Fruit fly (Drosophila melanogaster) whole organism, embryonic: ENCODE data around the gene CG12659.
A peak's percentile ranks its signal among the peaks of the same experiment; 100 is the strongest.

Experiments used
- Aef1 ChIP-seq: fragments of 200-800 bp; sonication (Bioruptor generic); IDR thresholded peaks from 3 replicates; pipeline ENCODE4 v1.3.6; 2022; ENCODE audit warnings: missing biosample characterization, missing genetic modification characterization
- C15 ChIP-seq: fragments of 200-800 bp; sonication (Bioruptor generic); IDR thresholded peaks from 3 replicates; pipeline ENCODE4 v1.3.6; 2022; ENCODE audit warnings: missing biosample characterization, missing genetic modification characterization
- CG10274 ChIP-seq: fragments of 200-800 bp; sonication (Bioruptor generic); optimal IDR thresholded peaks from 3 replicates; lab custom pipeline; 2017; ENCODE audit warnings: missing biosample characterization, mild to moderate bottlenecking, missing genetic modification characterization
- CG10431 ChIP-seq: fragments of 200-800 bp; sonication (Bioruptor generic); optimal IDR thresholded peaks from 3 replicates; lab custom pipeline; 2018; ENCODE audit warnings: missing biosample characterization, mild to moderate bottlenecking, missing genetic modification characterization
- CG11695 ChIP-seq: fragments of 200-800 bp; sonication (Bioruptor generic); IDR thresholded peaks from 3 replicates; pipeline ENCODE4 v1.3.6; 2022; ENCODE audit warnings: missing biosample characterization, missing genetic modification characterization
- CG12391 ChIP-seq: fragments of 200-800 bp; sonication (Bioruptor generic); optimal IDR thresholded peaks from 3 replicates; lab custom pipeline; 2018; ENCODE audit warnings: missing biosample characterization, mild to moderate bottlenecking, missing genetic modification characterization, moderate library complexity
- CG12942 ChIP-seq: fragments of 200-800 bp; sonication (Bioruptor generic); optimal IDR thresholded peaks from 3 replicates; lab custom pipeline; 2016; ENCODE audit warnings: missing biosample characterization, missing genetic modification characterization
- CG13123 ChIP-seq: fragments of 200-800 bp; sonication (Bioruptor generic); optimal IDR thresholded peaks from 2 replicates; lab custom pipeline; 2016; ENCODE audit warnings: missing biosample characterization, missing genetic modification characterization
- CG13296 ChIP-seq: fragments of 200-800 bp; sonication (Bioruptor generic); optimal IDR thresholded peaks from 3 replicates; lab custom pipeline; 2018; ENCODE audit warnings: missing biosample characterization, mild to moderate bottlenecking, missing genetic modification characterization
- CG14014 ChIP-seq: fragments of 200-800 bp; sonication (Bioruptor generic); IDR thresholded peaks from 2 replicates; pipeline ENCODE4 v1.3.6; 2022; ENCODE audit warnings: missing biosample characterization, missing genetic modification characterization
- CG14860 ChIP-seq: fragments of 200-800 bp; sonication (Bioruptor generic); IDR thresholded peaks from 3 replicates; pipeline ENCODE4 v1.3.6; 2022; ENCODE audit warnings: missing biosample characterization, missing genetic modification characterization; ENCODE audit not compliant: partially characterized antibody
- CG15479 ChIP-seq: fragments of 200-800 bp; sonication (Bioruptor generic); optimal IDR thresholded peaks from 3 replicates; lab custom pipeline; 2019; ENCODE audit warnings: missing biosample characterization, mild to moderate bottlenecking, missing genetic modification characterization, moderate library complexity
- CG1647 ChIP-seq: fragments of 200-800 bp; sonication (Bioruptor generic); optimal IDR thresholded peaks from 3 replicates; lab custom pipeline; 2016; ENCODE audit warnings: missing biosample characterization, missing genetic modification characterization
- CG16815 ChIP-seq: fragments of 200-800 bp; sonication (Bioruptor generic); optimal IDR thresholded peaks from 3 replicates; lab custom pipeline; 2017; ENCODE audit warnings: missing biosample characterization, mild to moderate bottlenecking, missing genetic modification characterization
- CG17328 ChIP-seq: fragments of 200-800 bp; sonication (Bioruptor generic); IDR thresholded peaks from 2 replicates; pipeline ENCODE4 v1.3.6; 2022; ENCODE audit warnings: missing biosample characterization, missing genetic modification characterization
- CG18764 ChIP-seq: fragments of 200-800 bp; sonication (Bioruptor generic); optimal IDR thresholded peaks from 3 replicates; lab custom pipeline; 2016; ENCODE audit warnings: missing biosample characterization, missing genetic modification characterization
- CG30020 ChIP-seq: fragments of 200-800 bp; optimal IDR thresholded peaks from 2 replicates; lab custom pipeline; 2019; ENCODE audit warnings: missing biosample characterization, mild to moderate bottlenecking, missing genetic modification characterization, moderate library complexity
- CG32767 ChIP-seq: fragments of 200-800 bp; sonication (Bioruptor generic); IDR thresholded peaks from 2 replicates; pipeline ENCODE4 v1.3.6; 2022; ENCODE audit warnings: missing biosample characterization, missing genetic modification characterization
- CG32772 ChIP-seq: fragments of 200-800 bp; sonication (Bioruptor generic); IDR thresholded peaks from 2 replicates; pipeline ENCODE4 v1.3.6; 2022; ENCODE audit warnings: missing biosample characterization, missing genetic modification characterization
- CG33557 ChIP-seq: fragments of 200-800 bp; sonication (Bioruptor generic); optimal IDR thresholded peaks from 2 replicates; lab custom pipeline; 2019; ENCODE audit warnings: missing biosample characterization, mild to moderate bottlenecking, missing genetic modification characterization, moderate library complexity
- CG34224 ChIP-seq: fragments of 200-800 bp; sonication (Bioruptor generic); IDR thresholded peaks from 3 replicates; pipeline ENCODE4 v1.3.6; 2022; ENCODE audit warnings: missing biosample characterization, missing genetic modification characterization; ENCODE audit not compliant: partially characterized antibody
- CG42726 ChIP-seq: fragments of 200-800 bp; sonication (Bioruptor generic); IDR thresholded peaks from 2 replicates; pipeline ENCODE4 v1.3.6; 2022; ENCODE audit warnings: missing biosample characterization, missing genetic modification characterization; ENCODE audit not compliant: partially characterized antibody
- CG6175 ChIP-seq: fragments of 200-800 bp; sonication (Bioruptor generic); IDR thresholded peaks from 3 replicates; pipeline ENCODE4 v1.3.6; 2022; ENCODE audit warnings: missing biosample characterization, missing genetic modification characterization
- CG7786 ChIP-seq: fragments of 200-800 bp; sonication (Bioruptor generic); optimal IDR thresholded peaks from 2 replicates; lab custom pipeline; 2016; ENCODE audit warnings: missing biosample characterization, missing genetic modification characterization
- CG8924 ChIP-seq: fragments of 200-800 bp; optimal IDR thresholded peaks from 3 replicates; lab custom pipeline; 2019; ENCODE audit warnings: missing biosample characterization, mild to moderate bottlenecking, missing genetic modification characterization, moderate library complexity
- D19A ChIP-seq: fragments of 200-800 bp; optimal IDR thresholded peaks from 3 replicates; lab custom pipeline; 2019; ENCODE audit warnings: missing biosample characterization, mild to moderate bottlenecking, missing genetic modification characterization, moderate library complexity
- Dek ChIP-seq: fragments of 200-800 bp; sonication (Bioruptor generic); optimal IDR thresholded peaks from 3 replicates; lab custom pipeline; 2019; ENCODE audit warnings: missing biosample characterization, mild to moderate bottlenecking, missing genetic modification characterization, moderate library complexity
- Doc2 ChIP-seq: fragments of 200-800 bp; sonication (Bioruptor generic); IDR thresholded peaks from 2 replicates; pipeline ENCODE4 v1.3.6; 2022; ENCODE audit warnings: missing biosample characterization, missing genetic modification characterization
- ERR ChIP-seq: fragments of 200-800 bp; sonication (Bioruptor generic); optimal IDR thresholded peaks from 2 replicates; lab custom pipeline; 2016; ENCODE audit warnings: missing biosample characterization, missing genetic modification characterization
- Fer2 ChIP-seq: fragments of 200-800 bp; sonication (Bioruptor generic); optimal IDR thresholded peaks from 2 replicates; lab custom pipeline; 2018; ENCODE audit warnings: missing biosample characterization, mild to moderate bottlenecking, missing genetic modification characterization, moderate library complexity
- Hr39 ChIP-seq: fragments of >200 bp; optimal IDR thresholded peaks from 2 replicates; lab custom pipeline; 2017
- Nf-YB ChIP-seq: fragments of 200-800 bp; sonication (Bioruptor generic); optimal IDR thresholded peaks from 3 replicates; lab custom pipeline; 2019; ENCODE audit warnings: missing biosample characterization, mild to moderate bottlenecking, missing genetic modification characterization, moderate library complexity
- Opbp ChIP-seq: fragments of 200-800 bp; sonication (Bioruptor generic); IDR thresholded peaks from 3 replicates; pipeline ENCODE4 v1.3.6; 2022; ENCODE audit warnings: missing biosample characterization, missing genetic modification characterization; ENCODE audit not compliant: partially characterized antibody
- Ptx1 ChIP-seq: fragments of 200-800 bp; sonication (Bioruptor generic); IDR thresholded peaks from 2 replicates; pipeline ENCODE4 v1.3.6; 2022; ENCODE audit warnings: missing biosample characterization, missing genetic modification characterization
- Scr ChIP-seq: fragments of 200-800 bp; sonication (Bioruptor generic); IDR thresholded peaks from 2 replicates; pipeline ENCODE4 v1.3.6; 2022; ENCODE audit warnings: missing biosample characterization, missing genetic modification characterization; ENCODE audit not compliant: partially characterized antibody
- Sin3A ChIP-seq: fragments of >200 bp; optimal IDR thresholded peaks from 2 replicates; lab custom pipeline; 2018
- Taf1 ChIP-seq: fragments of 200-800 bp; sonication (Bioruptor generic); IDR thresholded peaks from 2 replicates; pipeline ENCODE4 v1.3.6; 2022; ENCODE audit warnings: missing biosample characterization, missing genetic modification characterization
- amos ChIP-seq: fragments of 200-800 bp; sonication (Bioruptor generic); IDR thresholded peaks from 2 replicates; pipeline ENCODE4 v1.3.6; 2022; ENCODE audit warnings: missing biosample characterization, missing genetic modification characterization; ENCODE audit not compliant: partially characterized antibody
- chif ChIP-seq, 2 experiments: fragments of 200-800 bp; sonication (Bioruptor generic); optimal IDR thresholded peaks; 3 replicates each; lab custom pipeline; 2016; ENCODE audit warnings: missing biosample characterization in 2 of 2, missing genetic modification characterization in 2 of 2
- chinmo ChIP-seq: fragments of 200-800 bp; sonication (Bioruptor generic); IDR thresholded peaks from 4 replicates; pipeline ENCODE4 v1.3.6; 2022; ENCODE audit warnings: missing biosample characterization, missing genetic modification characterization; ENCODE audit not compliant: partially characterized antibody
- dan ChIP-seq: fragments of 200-800 bp; sonication (Bioruptor generic); IDR thresholded peaks from 2 replicates; pipeline ENCODE4 v1.3.6; 2022; ENCODE audit warnings: missing biosample characterization, missing genetic modification characterization
- jigr1 ChIP-seq: fragments of 200-800 bp; sonication (Bioruptor generic); IDR thresholded peaks from 3 replicates; pipeline ENCODE4 v1.3.6; 2022; ENCODE audit warnings: missing biosample characterization, missing genetic modification characterization
- lola ChIP-seq, 3 experiments: fragments of >200 bp in 2 of 3; fragments of 200-800 bp in 1 of 3; sonication (Bioruptor generic) in 1 of 3; optimal IDR thresholded peaks; 2 replicates each; lab custom pipeline; 2017 to 2019; ENCODE audit warnings: missing biosample characterization in 3 of 3, missing genetic modification characterization in 3 of 3, mild to moderate bottlenecking in 1 of 3, moderate library complexity in 1 of 3
- mld ChIP-seq: fragments of 200-800 bp; sonication (Bioruptor generic); IDR thresholded peaks from 3 replicates; pipeline ENCODE4 v1.3.6; 2022; ENCODE audit warnings: missing biosample characterization, missing genetic modification characterization; ENCODE audit not compliant: partially characterized antibody
- peb ChIP-seq: fragments of 200-800 bp; sonication (Bioruptor generic); IDR thresholded peaks from 2 replicates; pipeline ENCODE4 v1.3.6; 2022; ENCODE audit warnings: missing biosample characterization, missing genetic modification characterization
- pnt ChIP-seq: fragments of 200-800 bp; sonication (Bioruptor generic); optimal IDR thresholded peaks from 3 replicates; lab custom pipeline; 2016; ENCODE audit warnings: missing biosample characterization, missing genetic modification characterization
- salm ChIP-seq: fragments of 200-800 bp; sonication (Bioruptor generic); optimal IDR thresholded peaks from 2 replicates; lab custom pipeline; 2018; ENCODE audit warnings: missing biosample characterization, mild to moderate bottlenecking, missing genetic modification characterization
- sima ChIP-seq: fragments of 200-800 bp; sonication (Bioruptor generic); optimal IDR thresholded peaks from 2 replicates; lab custom pipeline; 2016; ENCODE audit warnings: missing biosample characterization, missing genetic modification characterization
- ssp ChIP-seq: fragments of 200-800 bp; sonication (Bioruptor generic); IDR thresholded peaks from 2 replicates; pipeline ENCODE4 v1.3.6; 2022; ENCODE audit warnings: missing biosample characterization, missing genetic modification characterization
- zen2 ChIP-seq: fragments of 200-800 bp; sonication (Bioruptor generic); IDR thresholded peaks from 3 replicates; pipeline ENCODE4 v1.3.6; 2022; ENCODE audit warnings: missing biosample characterization, missing genetic modification characterization; ENCODE audit not compliant: partially characterized antibody

The CG12659 gene

DNA sequence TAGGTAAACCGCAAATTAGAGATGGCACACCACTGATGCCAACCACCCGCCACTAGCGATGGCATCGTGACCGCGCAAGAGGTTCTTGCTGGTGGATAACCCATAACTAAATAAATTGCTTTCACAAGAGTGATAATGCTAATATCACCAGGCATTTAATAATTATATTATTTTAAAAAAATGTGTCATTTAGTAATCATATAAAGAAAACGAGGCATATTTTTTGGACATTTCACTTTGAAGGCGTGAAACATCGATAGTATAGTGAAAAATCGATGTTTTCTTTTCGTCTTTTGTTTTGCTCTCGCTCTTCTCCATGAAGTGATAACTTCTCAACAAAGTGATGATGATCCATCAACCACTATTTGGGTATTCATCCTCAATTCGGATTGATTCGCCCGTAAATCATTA is 32.8 kb downstream of the CG12659 start, which contains the start of gene IntS4 (continued):
- TF ChIP-seq D19A (tag; lab: Kevin White, UChicago) (peak; percentile 51), amos (GFP tag; lab: Robert Waterston, UW) (peak; percentile 88), CG7786 (GFP tag; lab: Kevin White, UChicago) (no peak), Dek (tag; lab: Kevin White, UChicago) (peak; percentile 61), CG14860 (peak; percentile 89), CG33557 (GFP tag; lab: Kevin White, UChicago) (peak; percentile 54), chif (GFP tag; optimal IDR thresholded peaks at IDR 0.05; lab: Kevin White, UChicago) (peak in 1 of 2 experiments; percentile 9), CG34224 (GFP tag; lab: Robert Waterston, UW) (peak; percentile 90), peb (GFP tag; lab: Robert Waterston, UW) (no peak), CG12391 (tag; lab: Kevin White, UChicago) (peak; percentile 75), C15 (GFP tag; lab: Robert Waterston, UW) (no peak), sima (GFP tag; lab: Kevin White, UChicago) (no peak), zen2 (peak; percentile 84; the same call in 2 of the 3 replicates), CG11695 (GFP tag; lab: Robert Waterston, UW) (0 out of 3 replicates have a peak, but pooled peaks have one; percentile 49), pnt (GFP tag; lab: Kevin White, UChicago) (peak; percentile 44), ERR (GFP tag; lab: Kevin White, UChicago) (no peak), jigr1 (no peak), Scr (GFP tag; lab: Robert Waterston, UW) (peak; percentile 97), CG17328 (GFP tag; lab: Robert Waterston, UW) (peak; percentile 55), CG32772 (GFP tag; lab: Robert Waterston, UW) (0 out of 2 replicates have a peak, but pooled peaks have one; percentile 40), CG13123 (GFP tag; lab: Kevin White, UChicago) (peak; percentile 42), Taf1 (GFP tag; lab: Robert Waterston, UW) (no peak), CG10274 (GFP tag; lab: Kevin White, UChicago) (no peak), Fer2 (tag; lab: Kevin White, UChicago) (peak; percentile 58), Sin3A (lab: Kevin White, UChicago) (peak; percentile 17), CG8924 (tag; lab: Kevin White, UChicago) (peak; percentile 71), CG13296 (GFP tag; lab: Kevin White, UChicago) (peak; percentile 55), Hr39 (lab: Kevin White, UChicago) (no peak), salm (tag; lab: Kevin White, UChicago) (no peak), CG42726 (peak; percentile 72; the same call in 1 of the 2 replicates), Nf-YB (GFP tag; lab: Kevin White, UChicago) (peak; percentile 23), CG10431 (GFP tag; lab: Kevin White, UChicago) (no peak), CG14014 (GFP tag; lab: Robert Waterston, UW) (peak; percentile 49; the same call in 1 of the 2 replicates), ssp (peak; percentile 50), mld (GFP tag; lab: Robert Waterston, UW) (peak; percentile 63; the same call in 2 of the 3 replicates), lola (GFP tag; optimal IDR thresholded peaks at IDR 0.05; lab: Kevin White, UChicago) (peak in 1 of 3 experiments; percentile 57), dan (GFP tag; lab: Robert Waterston, UW) (no peak), CG15479 (peak; percentile 71), CG12942 (GFP tag; lab: Kevin White, UChicago) (peak; percentile 73), Ptx1 (GFP tag; lab: Robert Waterston, UW) (peak; percentile 78), Aef1 (GFP tag; lab: Robert Waterston, UW) (peak; percentile 50; the same call in 2 of the 3 replicates), chinmo (0 out of 4 replicates have a peak, but pooled peaks have one; percentile 3), CG30020 (tag; lab: Kevin White, UChicago) (peak; percentile 63), CG1647 (GFP tag; lab: Kevin White, UChicago) (peak; percentile 3), Opbp (GFP tag; lab: Robert Waterston, UW) (peak; percentile 87), CG6175 (no peak), CG32767 (no peak), Doc2 (GFP tag; lab: Robert Waterston, UW) (no peak), CG18764 (GFP tag; lab: Kevin White, UChicago) (peak; percentile 54), CG16815 (GFP tag; lab: Kevin White, UChicago) (peak; percentile 26)
